Worm (Caenorhabditis elegans) whole organism, L4 larva: ENCODE data around the gene C28H8.5.
A peak's percentile ranks its signal among the peaks of the same experiment; 100 is the strongest.

Experiments used
- egl-27 ChIP-seq: sonication (generic microtip); optimal IDR thresholded peaks from 3 replicates; lab custom pipeline; 2017; ENCODE audit warnings: missing biosample characterization, missing genetic modification reagents, missing genetic modification characterization
- mep-1 ChIP-seq: fragments of 150-350 bp; sonication (generic microtip); optimal IDR thresholded peaks from 3 replicates; lab custom pipeline; 2014; ENCODE audit warnings: missing biosample characterization, missing genetic modification characterization
- php-3 ChIP-seq: fragments of 200-800 bp; sonication (Bioruptor generic); IDR thresholded peaks from 2 replicates; pipeline ENCODE4 v1.3.6; 2022; ENCODE audit warnings: missing genetic modification reagents, missing genetic modification characterization, missing compliant biosample characterization

DNA sequence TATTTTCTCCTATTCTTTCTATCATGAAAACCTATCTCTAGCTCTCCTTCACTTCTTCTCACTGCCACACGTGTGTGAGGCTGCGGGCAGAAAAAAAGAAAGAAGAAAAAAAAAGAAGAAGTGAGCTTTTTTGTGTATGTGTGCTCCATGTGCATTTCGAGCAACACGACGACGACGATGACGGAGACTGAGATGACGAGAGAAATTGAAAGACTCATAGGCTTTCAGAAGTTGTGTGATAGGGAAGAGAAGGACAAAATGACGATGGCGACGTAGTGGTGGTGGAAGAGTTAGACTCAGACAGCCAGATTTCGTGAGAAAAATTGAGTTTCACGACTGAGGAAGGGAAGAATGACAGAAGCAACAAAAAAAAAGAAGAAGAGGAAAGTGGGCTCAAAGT is 38.6 kb upstream of the C28H8.5 start:
- TF ChIP-seq mep-1 (tag; lab: Kevin White, UChicago) (peak; percentile 70), egl-27 (no peak), php-3 (GFP tag; lab: Robert Waterston, UW) (no peak)
